Worm (Caenorhabditis elegans) whole organism, L2 larva: ENCODE data around the gene K01D12.1.
"Not testable (repeated sequence)": the region's sequence is repeated elsewhere in the genome, so short reads cannot be mapped to it uniquely, and the experiment has no call there.

Source experiments
- C34F6.9 ChIP-seq: fragments of 150-350 bp; optimal IDR thresholded peaks from 2 replicates; lab custom pipeline; 2014; ENCODE audit warnings: missing biosample characterization, missing genetic modification characterization
- F13H6.1 ChIP-seq: sonication (generic microtip); optimal IDR thresholded peaks from 2 replicates; lab custom pipeline; 2016; ENCODE audit warnings: missing genetic modification characterization, missing compliant biosample characterization
- Y55F3AM.14 ChIP-seq: fragments of 200-800 bp; sonication (Bioruptor generic); optimal IDR thresholded peaks from 2 replicates; lab custom pipeline; 2018; ENCODE audit warnings: mild to moderate bottlenecking, missing genetic modification characterization, missing compliant biosample characterization
- alr-1 ChIP-seq: fragments of 150-350 bp; optimal IDR thresholded peaks from 2 replicates; lab custom pipeline; 2014; ENCODE audit warnings: missing biosample characterization, missing genetic modification characterization
- aly-2 ChIP-seq: fragments of 150-350 bp; optimal IDR thresholded peaks from 2 replicates; lab custom pipeline; 2014; ENCODE audit warnings: missing biosample characterization, missing genetic modification characterization
- ama-1 ChIP-seq: fragments of 150-350 bp; optimal IDR thresholded peaks from 2 replicates; lab custom pipeline; 2018; ENCODE audit warnings: inconsistent platforms
- blmp-1 ChIP-seq: sonication (generic microtip); optimal IDR thresholded peaks from 2 replicates; lab custom pipeline; 2017; ENCODE audit warnings: missing genetic modification characterization, mild to moderate bottlenecking, missing compliant biosample characterization, antibody characterized with exemption, moderate library complexity; ENCODE audit not compliant: insufficient read depth
- ceh-16 ChIP-seq: fragments of 150-350 bp; optimal IDR thresholded peaks from 2 replicates; lab custom pipeline; 2014; ENCODE audit warnings: missing biosample characterization, missing genetic modification characterization
- crh-2 ChIP-seq: sonication (generic microtip); optimal IDR thresholded peaks from 2 replicates; lab custom pipeline; 2017; ENCODE audit warnings: missing biosample characterization, missing genetic modification characterization
- elt-1 ChIP-seq: fragments of 150-350 bp; optimal IDR thresholded peaks from 2 replicates; lab custom pipeline; 2014; ENCODE audit warnings: missing biosample characterization, missing genetic modification characterization
- lin-11 ChIP-seq: fragments of 150-350 bp; sonication (generic microtip); optimal IDR thresholded peaks from 2 replicates; lab custom pipeline; 2014; ENCODE audit warnings: missing biosample characterization, missing genetic modification characterization, inconsistent platforms, mixed read lengths
- lin-13 ChIP-seq: fragments of 150-350 bp; optimal IDR thresholded peaks from 2 replicates; lab custom pipeline; 2014; ENCODE audit warnings: missing biosample characterization, missing genetic modification reagents, missing genetic modification characterization
- lsy-2 ChIP-seq, 2 experiments: fragments of 150-350 bp in 1 of 2; sonication (generic microtip) in 1 of 2; optimal IDR thresholded peaks; 2 replicates each; lab custom pipeline; 2014 to 2017; ENCODE audit warnings: missing biosample characterization in 2 of 2, missing genetic modification characterization in 2 of 2
- mbf-1 ChIP-seq: sonication (generic microtip); optimal IDR thresholded peaks from 2 replicates; lab custom pipeline; 2017; ENCODE audit warnings: missing biosample characterization, missing genetic modification characterization
- mdl-1 ChIP-seq, 2 experiments: fragments of 150-350 bp in 1 of 2; sonication (generic microtip) in 1 of 2; optimal IDR thresholded peaks; 2 replicates each; lab custom pipeline; 2017; ENCODE audit warnings: missing biosample characterization in 2 of 2, missing genetic modification characterization in 2 of 2
- nhr-10 ChIP-seq: sonication (generic microtip); optimal IDR thresholded peaks from 2 replicates; lab custom pipeline; 2017; ENCODE audit warnings: missing biosample characterization, missing genetic modification characterization
- nhr-12 ChIP-seq: fragments of 150-350 bp; optimal IDR thresholded peaks from 2 replicates; lab custom pipeline; 2014; ENCODE audit warnings: missing biosample characterization, missing genetic modification characterization
- nhr-25 ChIP-seq: fragments of 150-350 bp; sonication (generic microtip); optimal IDR thresholded peaks from 3 replicates; lab custom pipeline; 2014; ENCODE audit warnings: missing biosample characterization, missing genetic modification characterization
- sem-4 ChIP-seq: fragments of 150-350 bp; optimal IDR thresholded peaks from 2 replicates; lab custom pipeline; 2014; ENCODE audit warnings: missing biosample characterization, missing genetic modification reagents, missing genetic modification characterization
- sma-3 ChIP-seq: sonication (generic microtip); optimal IDR thresholded peaks from 2 replicates; lab custom pipeline; 2016; ENCODE audit warnings: missing genetic modification reagents, missing genetic modification characterization, missing compliant biosample characterization
- sma-9 ChIP-seq, 2 experiments: fragments of 150-350 bp in 1 of 2; sonication (generic microtip) in 1 of 2; optimal IDR thresholded peaks; 2 replicates each; lab custom pipeline; 2014 to 2016; ENCODE audit warnings: missing genetic modification characterization in 2 of 2, mild to moderate bottlenecking in 1 of 2, missing biosample characterization in 1 of 2, missing compliant biosample characterization in 1 of 2, missing genetic modification reagents in 1 of 2, moderate library complexity in 1 of 2
- snpc-4 ChIP-seq: fragments of 150-350 bp; optimal IDR thresholded peaks from 2 replicates; lab custom pipeline; 2014; ENCODE audit warnings: missing biosample characterization, missing genetic modification characterization
- unc-55 ChIP-seq: fragments of 150-350 bp; sonication (generic microtip); optimal IDR thresholded peaks from 3 replicates; lab custom pipeline; 2014; ENCODE audit warnings: missing biosample characterization, missing genetic modification reagents, missing genetic modification characterization
- unc-62 ChIP-seq: fragments of 150-350 bp; optimal IDR thresholded peaks from 2 replicates; lab custom pipeline; 2014; ENCODE audit warnings: missing biosample characterization, missing genetic modification reagents, missing genetic modification characterization
- zag-1 ChIP-seq: fragments of 150-350 bp; optimal IDR thresholded peaks from 2 replicates; lab custom pipeline; 2014; ENCODE audit warnings: missing biosample characterization, missing genetic modification characterization
- ztf-1 ChIP-seq: fragments of 200-800 bp; sonication (Bioruptor generic); conservative IDR thresholded peaks from 2 replicates; pipeline ENCODE4 v1.3.6; 2022; ENCODE audit warnings: missing genetic modification characterization, missing compliant biosample characterization
- ztf-11 ChIP-seq: sonication (generic microtip); optimal IDR thresholded peaks from 2 replicates; lab custom pipeline; 2017; ENCODE audit warnings: missing biosample characterization, missing genetic modification characterization
- ztf-4 ChIP-seq: fragments of 150-350 bp; optimal IDR thresholded peaks from 2 replicates; lab custom pipeline; 2014; ENCODE audit warnings: missing biosample characterization, missing genetic modification characterization

The K01D12.1 gene

DNA sequence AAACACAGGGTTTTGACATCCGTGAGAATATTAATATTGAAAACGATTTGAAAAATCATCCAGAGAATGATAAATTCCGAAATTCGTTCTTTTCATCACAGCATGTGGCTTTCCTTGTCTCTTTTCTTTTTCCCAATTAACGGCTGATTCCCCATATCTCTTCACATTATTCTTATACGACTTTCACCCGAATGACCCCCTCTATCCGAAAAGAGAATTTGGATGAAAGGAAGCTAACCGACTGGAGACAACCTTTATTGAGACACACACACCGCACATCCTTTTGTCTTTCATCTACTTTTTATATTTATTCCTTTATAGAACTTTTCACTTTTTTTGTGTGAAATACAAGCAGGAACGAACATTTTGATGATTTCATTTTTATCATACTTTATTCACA is 19.7 kb upstream of the K01D12.1 start:
- no peak for TF ChIP-seq alr-1 (tag; lab: Kevin White, UChicago)
- no peak for TF ChIP-seq nhr-10 (tag; lab: Kevin White, UChicago)
- TF ChIP-seq, all 48 proteins: peak for 0

- TF ChIP-seq mbf-1 (no peak), mdl-1 (tag; optimal IDR thresholded peaks at IDR 0.05; lab: Kevin White, UChicago) (no peak), sma-3 (GFP tag; lab: Kevin White, UChicago) (no peak), ztf-4 (tag; lab: Kevin White, UChicago) (no peak)
- TF ChIP-seq, all 48 proteins: peak for 0
These were observed 19.0 kb upstream of the K01D12.1 start, which contains the start of gene F23H12.5 for ce11 chrV:12358347-12358746. Gene F23H12.5, plus strand, starts transcription at chrV:12358647.

DNA sequence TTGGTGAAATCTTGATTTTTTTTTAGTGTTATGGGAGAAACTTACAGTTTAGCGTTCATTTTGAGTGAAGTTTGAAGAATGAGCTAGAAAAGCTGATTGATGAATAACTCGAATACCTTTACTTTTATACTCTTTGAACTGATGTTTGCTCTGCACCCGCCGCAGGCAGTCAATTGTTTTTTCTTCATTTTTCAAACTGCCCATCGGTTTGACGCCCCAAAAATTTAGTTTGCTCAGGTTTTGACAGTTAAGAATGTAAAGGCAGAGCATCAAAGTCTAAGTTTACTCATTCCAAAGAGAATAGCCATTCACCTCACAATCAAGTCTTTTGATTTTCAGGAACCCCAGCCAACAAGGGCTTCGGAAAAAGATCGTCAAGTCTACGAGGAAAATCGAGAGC is 15.7 kb upstream of the K01D12.1 start, which contains the start of gene fipr-1:
Gene fipr-1, minus strand, starts transcription at position 101 of the 400 bp plus-strand sequence.
- TF ChIP-seq F13H6.1 (tag; lab: Kevin White, UChicago) = no peak
- no peak for TF ChIP-seq sma-3 (GFP tag; lab: Kevin White, UChicago)
- TF ChIP-seq crh-2 (tag; lab: Kevin White, UChicago) = no peak
- no peak for TF ChIP-seq nhr-12 (tag; lab: Kevin White, UChicago)
- TF ChIP-seq ceh-16 (tag; lab: Kevin White, UChicago) = no peak
- no peak for TF ChIP-seq lin-13 (GFP tag; lab: Kevin White, UChicago)
- TF ChIP-seq sem-4 (tag; lab: Kevin White, UChicago) = no peak
- no peak for TF ChIP-seq lsy-2 (tag; optimal IDR thresholded peaks at IDR 0.05; lab: Kevin White, UChicago)

DNA sequence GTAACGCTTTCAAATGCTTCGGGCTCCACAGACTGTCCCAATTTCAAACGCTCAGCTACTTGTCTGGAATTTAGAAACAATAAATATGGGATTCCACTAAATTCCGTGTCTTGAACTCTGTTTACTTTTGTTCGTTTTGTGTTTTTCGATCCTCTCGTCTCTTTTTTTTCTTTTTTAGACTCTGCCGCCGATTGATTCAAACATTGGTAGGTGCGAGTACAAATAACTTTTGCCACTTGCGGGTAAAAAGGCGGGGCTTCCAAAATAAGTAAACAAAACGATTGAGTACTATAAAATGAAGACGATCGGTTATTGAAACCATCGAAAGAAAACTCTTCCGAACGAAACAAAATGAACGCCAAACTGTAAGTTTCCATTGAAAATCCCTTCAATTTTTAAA is 12.3 kb upstream of the K01D12.1 start, which contains the start of gene fipr-2:
Gene fipr-2, plus strand, starts transcription at position 245 of the 400 bp plus-strand sequence.
- TF ChIP-seq crh-2 (tag; lab: Kevin White, UChicago) = no peak
- no peak for TF ChIP-seq lin-11 (tag; lab: Kevin White, UChicago)
- TF ChIP-seq elt-1 = no peak
- TF ChIP-seq aly-2 (tag; lab: Kevin White, UChicago) = no peak
- no peak for TF ChIP-seq blmp-1
- no peak for TF ChIP-seq nhr-25 (tag; lab: Kevin White, UChicago)
- no peak for TF ChIP-seq ztf-1 (GFP tag; lab: Robert Waterston, UW)
- TF ChIP-seq, all 48 proteins: peak for 0

DNA sequence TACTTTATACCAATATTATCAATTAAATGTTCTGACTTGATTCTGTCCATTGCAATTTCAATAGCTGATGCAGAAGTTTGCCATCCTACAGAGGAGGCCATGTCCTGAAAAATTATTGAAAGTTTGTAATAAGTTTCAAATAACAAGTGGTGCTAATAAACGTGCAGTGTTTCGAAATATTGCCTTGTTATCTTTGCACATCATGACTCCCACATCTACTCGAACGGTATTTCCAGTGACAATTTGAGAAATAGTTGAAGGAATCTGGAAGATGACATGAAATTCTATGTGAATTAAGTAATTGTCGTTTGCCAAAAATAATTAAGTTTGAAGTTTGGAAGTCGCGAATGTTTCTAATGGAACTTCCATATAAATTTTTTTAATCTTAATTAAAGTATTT is 7.9 kb upstream of the K01D12.1 start, which contains the start of gene gcy-13:
Gene gcy-13, minus strand, starts transcription at position 101 of the 400 bp plus-strand sequence.
- TF ChIP-seq Y55F3AM.14 (GFP tag; lab: Kevin White, UChicago) (no peak), ztf-11 (tag; lab: Kevin White, UChicago) (no peak), ceh-16 (tag; lab: Kevin White, UChicago) (no peak)
- TF ChIP-seq, all 48 proteins: peak for 0

ce11 chrV:12371386-12371785 is 6.0 kb upstream of the K01D12.1 start, which contains the start of gene F23H12.7:
Gene F23H12.7, plus strand, starts transcription at chrV:12371686.
- no peak for TF ChIP-seq ztf-11 (tag; lab: Kevin White, UChicago)
- TF ChIP-seq ceh-16 (tag; lab: Kevin White, UChicago) = no peak
- TF ChIP-seq blmp-1 = no peak
- TF ChIP-seq F13H6.1 (tag; lab: Kevin White, UChicago) = no peak
- TF ChIP-seq snpc-4 (tag; lab: Kevin White, UChicago) = no peak
- no peak for TF ChIP-seq nhr-25 (tag; lab: Kevin White, UChicago)
- no peak for TF ChIP-seq C34F6.9 (tag; lab: Kevin White, UChicago)
- TF ChIP-seq zag-1 (tag; lab: Kevin White, UChicago) = no peak
- no peak for TF ChIP-seq ama-1 (lab: Kevin White, UChicago)

- TF ChIP-seq sma-9 (GFP tag; optimal IDR thresholded peaks at IDR 0.05; lab: Kevin White, UChicago); sma-9 (tag; optimal IDR thresholded peaks at IDR 0.05; lab: Kevin White, UChicago); unc-62; unc-55: not testable (repeated sequence)
These were observed 3.1 kb upstream of the K01D12.1 start, which contains the start of gene F23H12.10 for ce11 chrV:12374252-12374651. Gene F23H12.10, minus strand, starts transcription at chrV:12374263.
